Worm (Caenorhabditis elegans): ENCODE results near the gene F57C2.4.
A peak's percentile ranks its signal among the peaks of the same experiment; 100 is the strongest.

The F57C2.4 gene

ce11 chrII:14523070-14523572, 2.0 kb upstream of the F57C2.4 start, which contains the start of gene btb-20:
btb-20 (minus strand) TSS chrII:14523522.
- TF ChIP-seq zag-1 (tag; optimal IDR thresholded peaks at IDR 0.05), result no peak
- no peak for TF ChIP-seq lin-38 (GFP tag; IDR thresholded peaks at IDR 0.05)
- peak in 1 of 2 experiments; percentile 93 for TF ChIP-seq unc-62 (GFP tag; optimal IDR thresholded peaks at IDR 0.05 in 1 of 2)
- TF ChIP-seq unc-62 (tag; optimal IDR thresholded peaks at IDR 0.05), result no peak

ce11 chrII:14523645-14524223, 1.4 kb upstream of the F57C2.4 start, which contains the start of gene pot-2:
pot-2 (plus strand) TSS chrII:14524173.
- TF ChIP-seq egl-43 (GFP tag; IDR thresholded peaks at IDR 0.05) (no peak), mdt-29 (GFP tag; IDR thresholded peaks at IDR 0.05) (no peak), lin-29 (GFP tag; IDR thresholded peaks at IDR 0.05) (no peak), aha-1 (tag) (no peak), spr-3 (GFP tag; optimal IDR thresholded peaks at IDR 0.05) (no peak), skn-1 (tag; optimal IDR thresholded peaks at IDR 0.05) (no peak), lsy-2 (tag; optimal IDR thresholded peaks at IDR 0.05) (no peak), dve-1 (tag; optimal IDR thresholded peaks at IDR 0.05; ENCODE audit: insufficient read depth) (no peak), ama-1 (optimal IDR thresholded peaks at IDR 0.05) (no peak), nhr-42 (GFP tag; IDR thresholded peaks at IDR 0.05) (no peak), ctbp-1 (GFP tag; IDR thresholded peaks at IDR 0.05) (no peak), cey-2 (tag; optimal IDR thresholded peaks at IDR 0.05; ENCODE audit: borderline replicate concordance, insufficient read depth) (no peak), ceh-32 (tag; optimal IDR thresholded peaks at IDR 0.05; ENCODE audit: poor library complexity) (no peak), mes-2 (tag; optimal IDR thresholded peaks at IDR 0.05; ENCODE audit: poor library complexity, severe bottlenecking) (no peak), D1046.2 (GFP tag; IDR thresholded peaks at IDR 0.05) (no peak), mep-1 (tag; optimal IDR thresholded peaks at IDR 0.05) (no peak), nhr-25 (tag; optimal IDR thresholded peaks at IDR 0.05; ENCODE audit: borderline replicate concordance, insufficient read depth) (no peak), ztf-11 (tag; optimal IDR thresholded peaks at IDR 0.05) (no peak), Y48G9A.11 (GFP tag; IDR thresholded peaks at IDR 0.05) (no peak), hlh-11 (tag; optimal IDR thresholded peaks at IDR 0.05) (no peak)

- TF ChIP-seq ceh-32 (tag; optimal IDR thresholded peaks at IDR 0.05; ENCODE audit: poor library complexity), result no peak
- TF ChIP-seq unc-62 (GFP tag; optimal IDR thresholded peaks at IDR 0.05 in 1 of 2), result peak in 1 of 2 experiments; percentile 90
- no peak for TF ChIP-seq unc-62 (tag; optimal IDR thresholded peaks at IDR 0.05)
- no peak for TF ChIP-seq spr-1 (tag; optimal IDR thresholded peaks at IDR 0.05)
- no peak for TF ChIP-seq ces-1 (GFP tag; optimal IDR thresholded peaks at IDR 0.05)
- TF ChIP-seq dmd-6 (GFP tag; IDR thresholded peaks at IDR 0.05), result no peak
- no peak for TF ChIP-seq dve-1 (tag; optimal IDR thresholded peaks at IDR 0.05; ENCODE audit: insufficient read depth)
- no peak for TF ChIP-seq mdl-1 (tag; optimal IDR thresholded peaks at IDR 0.05)
Observed at ce11 chrII:14527104-14527503, 2.0 kb downstream of the F57C2.4 start.

- TF ChIP-seq lin-38 (GFP tag; IDR thresholded peaks at IDR 0.05) (peak; percentile 54), zip-2 (tag; optimal IDR thresholded peaks at IDR 0.05) (no peak), hif-1 (tag; optimal IDR thresholded peaks at IDR 0.05) (peak in 1 of 2 experiments; percentile 86), ama-1 (optimal IDR thresholded peaks at IDR 0.05) (no peak), skn-1 (tag; optimal IDR thresholded peaks at IDR 0.05) (no peak), dpl-1 (GFP tag; optimal IDR thresholded peaks at IDR 0.05) (peak; percentile 61), ceh-44 (GFP tag; IDR thresholded peaks at IDR 0.05) (peak; percentile 59; the same call in 1 of the 2 replicates), zfp-2 (tag; optimal IDR thresholded peaks at IDR 0.05) (no peak), snpc-4 (tag; optimal IDR thresholded peaks at IDR 0.05) (no peak), vab-7 (GFP tag; IDR thresholded peaks at IDR 0.05) (peak; percentile 59; the same call in 1 of the 2 replicates), ZK546.5 (tag; optimal IDR thresholded peaks at IDR 0.05) (no peak), saeg-2 (GFP tag; IDR thresholded peaks at IDR 0.05) (no peak), attf-4 (tag; optimal IDR thresholded peaks at IDR 0.05) (no peak), nhr-237 (tag; optimal IDR thresholded peaks at IDR 0.05) (no peak), lin-13 (GFP tag; optimal IDR thresholded peaks at IDR 0.05) (no peak), F26F4.8 (GFP tag; conservative IDR thresholded peaks at IDR 0.05) (no peak), hlh-11 (tag; optimal IDR thresholded peaks at IDR 0.05) (peak; percentile 28), zag-1 (tag; optimal IDR thresholded peaks at IDR 0.05) (no peak), ztf-7 (tag; optimal IDR thresholded peaks at IDR 0.05) (peak; percentile 29), lin-39 (tag; optimal IDR thresholded peaks at IDR 0.05) (no peak)
Observed at ce11 chrII:14528233-14528802, 3.2 kb downstream of the F57C2.4 start, which contains the start of the genes F57C2.5 and spat-1. F57C2.5 (minus strand) TSS chrII:14528239. spat-1 (plus strand) TSS chrII:14528752.
